Fruit fly (Drosophila melanogaster) whole organism, pupa: Measurements from ENCODE around the gene CG17917.

Experiments
- CG12605 ChIP-seq: fragments of 200-800 bp; sonication (Bioruptor generic); IDR thresholded peaks from 2 replicates; pipeline ENCODE4 v1.3.6; 2022; ENCODE audit warnings: missing biosample characterization, missing genetic modification characterization
- CG14655 ChIP-seq: fragments of 200-800 bp; sonication (Bioruptor generic); optimal IDR thresholded peaks from 3 replicates; lab custom pipeline; 2017; ENCODE audit warnings: mild to moderate bottlenecking, missing biosample characterization, missing genetic modification reagents, missing genetic modification characterization
- CG15710 ChIP-seq: fragments of 200-800 bp; sonication (Bioruptor generic); optimal IDR thresholded peaks from 2 replicates; lab custom pipeline; 2018; ENCODE audit warnings: missing biosample characterization, mild to moderate bottlenecking, missing genetic modification characterization, moderate library complexity
- CG17806 ChIP-seq: fragments of 200-800 bp; sonication (Bioruptor generic); optimal IDR thresholded peaks from 2 replicates; lab custom pipeline; 2018; ENCODE audit warnings: missing biosample characterization, mild to moderate bottlenecking, missing genetic modification characterization, moderate library complexity
- CG4496 ChIP-seq: fragments of 200-800 bp; sonication (Bioruptor generic); IDR thresholded peaks from 3 replicates; pipeline ENCODE4 v1.3.6; 2022; ENCODE audit warnings: missing biosample characterization, missing genetic modification characterization
- CG8159 ChIP-seq: fragments of 200-800 bp; sonication (Bioruptor generic); optimal IDR thresholded peaks from 3 replicates; lab custom pipeline; 2018; ENCODE audit warnings: missing biosample characterization, mild to moderate bottlenecking, missing genetic modification characterization, moderate library complexity
- CG8301 ChIP-seq: fragments of 200-800 bp; sonication (Bioruptor generic); optimal IDR thresholded peaks from 2 replicates; lab custom pipeline; 2018; ENCODE audit warnings: missing biosample characterization, mild to moderate bottlenecking, missing genetic modification characterization
- EcR ChIP-seq: fragments of 200-800 bp; sonication (Bioruptor generic); optimal IDR thresholded peaks from 3 replicates; lab custom pipeline; 2019; ENCODE audit warnings: missing biosample characterization, missing genetic modification characterization, mild to moderate bottlenecking, moderate library complexity, missing genetic modification reagents
- Ets98B ChIP-seq: fragments of 200-800 bp; sonication (Bioruptor generic); IDR thresholded peaks from 2 replicates; pipeline ENCODE4 v1.3.6; 2022; ENCODE audit warnings: missing biosample characterization, missing genetic modification characterization
- Pif1A ChIP-seq: fragments of 200-800 bp; sonication (Bioruptor generic); optimal IDR thresholded peaks from 3 replicates; lab custom pipeline; 2016; ENCODE audit warnings: missing biosample characterization, missing genetic modification characterization
- Snoo ChIP-seq: fragments of 200-800 bp; sonication (Bioruptor generic); optimal IDR thresholded peaks from 3 replicates; lab custom pipeline; 2017; ENCODE audit warnings: missing biosample characterization, mild to moderate bottlenecking, missing genetic modification characterization, inconsistent platforms
- fd96Ca ChIP-seq: fragments of 200-800 bp; sonication (Bioruptor generic); IDR thresholded peaks from 3 replicates; pipeline ENCODE4 v1.3.6; 2022; ENCODE audit warnings: missing biosample characterization, missing genetic modification characterization
- rn ChIP-seq: fragments of 200-800 bp; sonication (Bioruptor generic); IDR thresholded peaks from 2 replicates; pipeline ENCODE4 v1.3.6; 2022; ENCODE audit warnings: missing biosample characterization, missing genetic modification characterization

DNA sequence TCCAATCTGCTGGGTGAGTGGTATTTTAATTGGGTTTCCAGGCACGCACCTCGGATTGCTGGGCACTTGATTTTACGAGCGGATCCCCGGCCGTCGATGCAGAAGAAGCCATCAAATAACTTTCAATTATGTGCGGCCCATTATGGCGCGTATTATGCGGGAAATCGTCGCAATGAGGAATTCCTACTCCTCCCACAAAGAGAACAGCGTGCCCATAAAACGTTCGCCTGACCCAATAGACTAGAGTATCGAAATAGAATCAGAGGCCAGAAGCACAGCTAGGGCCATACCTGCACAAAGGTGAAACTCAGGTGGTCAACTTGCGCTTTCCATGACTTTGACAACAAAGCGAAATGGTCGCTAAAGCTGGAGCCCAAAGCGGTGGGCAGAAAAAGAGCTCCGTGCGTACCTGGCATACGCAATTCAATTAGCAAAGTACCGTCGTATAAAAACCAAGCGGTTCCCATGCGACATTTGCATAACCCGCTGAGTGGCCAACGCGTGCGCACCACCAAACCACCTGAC lies 11.9 kb upstream of the CG17917 start, which contains the start of gene Osi18:
- no peak for TF ChIP-seq CG12605
- TF ChIP-seq Snoo (tag; lab: Kevin White, UChicago), result no peak
- no peak for TF ChIP-seq fd96Ca (GFP tag; lab: Robert Waterston, UW)
- TF ChIP-seq CG15710 (tag; lab: Kevin White, UChicago), result no peak
- TF ChIP-seq rn, result no peak
- no peak for TF ChIP-seq EcR (GFP tag; lab: Kevin White, UChicago)
- TF ChIP-seq Pif1A (GFP tag; lab: Kevin White, UChicago), result no peak
- no peak for TF ChIP-seq CG8159
- TF ChIP-seq CG8301, result no peak
- no peak for TF ChIP-seq CG14655 (GFP tag; lab: Kevin White, UChicago)
- TF ChIP-seq CG4496 (GFP tag; lab: Robert Waterston, UW), result no peak
- TF ChIP-seq Ets98B (GFP tag; lab: Robert Waterston, UW), result no peak
- no peak for TF ChIP-seq CG17806 (tag; lab: Kevin White, UChicago)
